Fruit fly (Drosophila melanogaster) S2 (cell line): ENCODE results near the gene CG12194.

Source experiments
- CG8478 ChIP-seq: fragments of >200 bp; optimal IDR thresholded peaks from 2 replicates; lab custom pipeline; 2018
- CTCF ChIP-seq, 2 experiments: fragments of >200 bp; optimal IDR thresholded peaks; 2 replicates each; lab custom pipeline; 2018

DNA sequence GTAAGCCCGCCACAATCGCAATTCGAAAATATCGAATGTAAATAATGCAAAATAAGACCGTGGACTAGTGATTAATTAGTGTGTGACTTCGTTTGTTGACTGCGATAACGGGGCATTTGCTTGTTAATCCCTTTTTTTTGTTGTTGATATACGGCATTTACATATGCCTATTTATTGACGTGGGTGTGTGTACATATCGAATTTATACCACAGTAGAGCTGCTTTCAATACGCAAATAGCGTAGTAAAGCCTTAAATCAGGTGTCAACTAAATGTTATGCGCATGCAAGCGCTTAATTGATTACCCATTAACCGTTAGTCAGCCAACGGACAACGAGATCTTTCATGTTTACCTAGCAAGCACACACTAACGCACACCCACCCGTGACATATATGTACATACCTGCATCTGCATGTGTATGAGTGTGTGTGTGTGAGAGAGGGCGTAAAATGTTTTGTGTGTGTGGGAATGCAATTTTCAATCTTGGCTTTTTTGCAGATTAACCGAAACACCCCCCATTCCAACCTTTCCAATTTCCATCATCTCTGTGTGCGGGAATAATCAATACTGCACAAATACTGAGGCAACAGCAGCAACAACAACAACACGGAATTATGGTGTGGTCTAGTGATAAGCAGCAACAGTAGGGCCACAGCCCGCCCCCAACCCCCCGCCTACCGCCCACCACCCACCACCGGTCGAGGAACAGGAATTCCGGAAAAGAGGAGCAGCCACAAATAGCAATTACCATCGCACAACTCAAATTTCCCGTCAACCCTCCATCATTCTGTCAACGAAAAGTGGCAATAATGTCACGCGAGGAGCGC, 560 bp downstream of the CG12194 start:
- TF ChIP-seq CTCF (optimal IDR thresholded peaks at IDR 0.05; lab: Kevin White, UChicago): no peak
- TF ChIP-seq CG8478 (lab: Kevin White, UChicago): no peak
